Fruit fly (Drosophila melanogaster): ENCODE data around the gene CG18558.

The CG18558 gene

dm6 chr2L:2878859-2879258, 34.5 kb upstream of the CG18558 start, which contains the start of gene RabGGTb (continued):
- TF ChIP-seq B-H1 (GFP tag; IDR thresholded peaks at IDR 0.05) (peak; percentile 64), toy (GFP tag; IDR thresholded peaks at IDR 0.05) (no peak), sens-2 (GFP tag; IDR thresholded peaks at IDR 0.05) (0 out of 2 replicates have a peak, but pooled peaks have one; percentile 42), sd (tag; optimal IDR thresholded peaks at IDR 0.05) (peak; percentile 19), CG12104 (GFP tag; optimal IDR thresholded peaks at IDR 0.05) (no peak), pfk (GFP tag; optimal IDR thresholded peaks at IDR 0.05) (no peak), CoRest (tag; optimal IDR thresholded peaks at IDR 0.05) (peak; percentile 48), Pdp1 (GFP tag; optimal IDR thresholded peaks at IDR 0.05) (peak; percentile 50 to 59), amos (GFP tag; IDR thresholded peaks at IDR 0.05; ENCODE audit: partially characterized antibody) (no peak; the same call in 1 of the 2 replicates), Eip74EF (GFP tag; optimal IDR thresholded peaks at IDR 0.05) (no peak), psq (GFP tag; optimal IDR thresholded peaks at IDR 0.05) (no peak), Lpt (GFP tag; optimal IDR thresholded peaks at IDR 0.05) (no peak), seq (GFP tag; IDR thresholded peaks at IDR 0.05) (peak; percentile 81), prd (optimal IDR thresholded peaks at IDR 0.05) (no peak), prd (GFP tag; IDR thresholded peaks at IDR 0.05) (peak; percentile 79), gcm (GFP tag; optimal IDR thresholded peaks at IDR 0.05) (peak; percentile 35), CG3281 (GFP tag; optimal IDR thresholded peaks at IDR 0.05) (peak; percentile 45), CG2202 (tag; optimal IDR thresholded peaks at IDR 0.05) (peak; percentile 8), CG10274 (GFP tag; optimal IDR thresholded peaks at IDR 0.05) (no peak), Vsx1 (GFP tag; optimal IDR thresholded peaks at IDR 0.05) (peak; percentile 51), CG1603 (tag; optimal IDR thresholded peaks at IDR 0.05) (peak; percentile 77), ttk (GFP tag; IDR thresholded peaks at IDR 0.05) (peak; percentile 46), NFAT (GFP tag; IDR thresholded peaks at IDR 0.05) (peak; percentile 80), fd3F (GFP tag; optimal IDR thresholded peaks at IDR 0.05) (peak; percentile 34), CG11723 (GFP tag; optimal IDR thresholded peaks at IDR 0.05) (peak; percentile 24), lola (GFP tag; optimal IDR thresholded peaks at IDR 0.05) (peak in 1 of 3 experiments; percentile 12), NC2β (GFP tag; optimal IDR thresholded peaks at IDR 0.05) (no peak), fu2 (GFP tag; optimal IDR thresholded peaks at IDR 0.05) (peak; percentile 43), CG1024 (GFP tag; IDR thresholded peaks at IDR 0.05) (peak; percentile 47; the same call in 1 of the 2 replicates), CG34224 (GFP tag; IDR thresholded peaks at IDR 0.05; ENCODE audit: partially characterized antibody) (peak; percentile 63), exex (tag; optimal IDR thresholded peaks at IDR 0.05) (peak; percentile 16), Bdp1 (GFP tag; optimal IDR thresholded peaks at IDR 0.05) (peak; percentile 39), Nf-YA (GFP tag; IDR thresholded peaks at IDR 0.05) (no peak), CG4730 (GFP tag; IDR thresholded peaks at IDR 0.05) (peak; percentile 62), CG16779 (GFP tag; IDR thresholded peaks at IDR 0.05) (peak; percentile 51; the same call in 1 of the 2 replicates), eyg (GFP tag; optimal IDR thresholded peaks at IDR 0.05) (peak; percentile 13), CG31224 (GFP tag; IDR thresholded peaks at IDR 0.05) (peak; percentile 55; the same call in 1 of the 2 replicates), shn (GFP tag; optimal IDR thresholded peaks at IDR 0.05) (peak; percentile 59), CG4707 (GFP tag; optimal IDR thresholded peaks at IDR 0.05) (no peak), H2.0 (GFP tag; IDR thresholded peaks at IDR 0.05) (peak; percentile 70), CG15269 (tag; optimal IDR thresholded peaks at IDR 0.05) (peak; percentile 62), CG33557 (GFP tag; optimal IDR thresholded peaks at IDR 0.05) (no peak), btn (GFP tag; optimal IDR thresholded peaks at IDR 0.05) (no peak), az2 (GFP tag; optimal IDR thresholded peaks at IDR 0.05) (peak; percentile 41), Mes4 (GFP tag; optimal IDR thresholded peaks at IDR 0.05) (peak; percentile 38), CG6854 (GFP tag; optimal IDR thresholded peaks at IDR 0.05) (peak; percentile 31), Camta (GFP tag; optimal IDR thresholded peaks at IDR 0.05) (peak; percentile 33), emc (GFP tag; optimal IDR thresholded peaks at IDR 0.05) (no peak), CG11696 (GFP tag; IDR thresholded peaks at IDR 0.05) (peak; percentile 43; the same call in 1 of the 2 replicates), lilli (GFP tag; optimal IDR thresholded peaks at IDR 0.05) (peak; percentile 95), scrt (GFP tag; optimal IDR thresholded peaks at IDR 0.05) (peak; percentile 41)
